Fruit fly (Drosophila melanogaster): ENCODE measurements around the gene CG12256.

- TF ChIP-seq CG4496 (GFP tag; IDR thresholded peaks at IDR 0.05) (0 out of 3 replicates have a peak, but pooled peaks have one; percentile 31), rn (GFP tag; IDR thresholded peaks at IDR 0.05) (no peak), Snoo (tag; optimal IDR thresholded peaks at IDR 0.05) (no peak), Pif1A (GFP tag; optimal IDR thresholded peaks at IDR 0.05) (peak; percentile 8)
These were observed 30.0 kb downstream of the CG12256 start for dm6 chr3R:12196100-12196499.

All from whole organism, pupa.